Worm (Caenorhabditis elegans): ENCODE data around the gene cdkl-1.

The cdkl-1 gene

ce11 chrV:11123817-11124337, 25.2 kb downstream of the cdkl-1 start, which contains the start of the genes atp-5 and lmtr-3 (continued):
- no peak for TF ChIP-seq unc-39 (tag; optimal IDR thresholded peaks at IDR 0.05)
- no peak for TF ChIP-seq ces-1 (GFP tag; optimal IDR thresholded peaks at IDR 0.05)
- peak in 1 of 2 experiments; percentile 64; a peak in 1 of 4 replicates for TF ChIP-seq madf-5 (GFP tag; IDR thresholded peaks at IDR 0.05)
- peak; percentile 16 for TF ChIP-seq aha-1 (tag)
- peak; percentile 65; the same call in 1 of the 2 replicates for TF ChIP-seq tra-1 (GFP tag; IDR thresholded peaks at IDR 0.05)
- TF ChIP-seq T26A8.4 (GFP tag; IDR thresholded peaks at IDR 0.05), result peak; percentile 32; the same call in 1 of the 2 replicates
- no peak; the same call in 1 of the 2 replicates for TF ChIP-seq madf-9 (GFP tag; conservative IDR thresholded peaks at IDR 0.05)
- no peak for TF ChIP-seq zag-1 (tag; optimal IDR thresholded peaks at IDR 0.05)
- no peak for TF ChIP-seq lin-15B (tag; optimal IDR thresholded peaks at IDR 0.05)
- no peak for TF ChIP-seq F44E2.7 (GFP tag; IDR thresholded peaks at IDR 0.05)
- peak; percentile 69 for TF ChIP-seq nhr-28 (tag; optimal IDR thresholded peaks at IDR 0.05)
- peak; percentile 20; the same call in 1 of the 2 replicates for TF ChIP-seq ctbp-1 (GFP tag; IDR thresholded peaks at IDR 0.05)
- peak; percentile 50 for TF ChIP-seq nhr-48 (tag; optimal IDR thresholded peaks at IDR 0.05)
- TF ChIP-seq nhr-111 (GFP tag; optimal IDR thresholded peaks at IDR 0.05), result no peak
- peak; percentile 68 for TF ChIP-seq T20F7.1 (GFP tag; optimal IDR thresholded peaks at IDR 0.05)
- TF ChIP-seq snpc-1.2 (GFP tag; IDR thresholded peaks at IDR 0.05), result no peak
- TF ChIP-seq nhr-42 (GFP tag; IDR thresholded peaks at IDR 0.05), result peak; percentile 62; the same call in 1 of the 2 replicates
- TF ChIP-seq nhr-237 (tag; optimal IDR thresholded peaks at IDR 0.05), result no peak
- TF ChIP-seq skn-1 (tag; optimal IDR thresholded peaks at IDR 0.05), result no peak
- TF ChIP-seq nhr-77 (tag; optimal IDR thresholded peaks at IDR 0.05), result peak; percentile 8
- no peak for TF ChIP-seq daf-16 (GFP tag; optimal IDR thresholded peaks at IDR 0.05)
- peak; percentile 47 for TF ChIP-seq daf-16 (tag; optimal IDR thresholded peaks at IDR 0.05)
- TF ChIP-seq zip-11 (GFP tag; IDR thresholded peaks at IDR 0.05), result no peak
- peak; percentile 85 for TF ChIP-seq dmd-6 (GFP tag; IDR thresholded peaks at IDR 0.05)
- peak in 1 of 2 experiments; percentile 67 for TF ChIP-seq lsy-2 (tag; optimal IDR thresholded peaks at IDR 0.05)
- peak; percentile 43 for TF ChIP-seq lin-13 (GFP tag; optimal IDR thresholded peaks at IDR 0.05)
- 0 out of 2 replicates have a peak, but pooled peaks have one; percentile 14 for TF ChIP-seq pha-4 (GFP tag; IDR thresholded peaks at IDR 0.05)
- no peak for TF ChIP-seq pha-4 (tag; optimal IDR thresholded peaks at IDR 0.05)
- peak; percentile 57 for TF ChIP-seq rbr-2 (tag; optimal IDR thresholded peaks at IDR 0.05)
- TF ChIP-seq F26F4.8 (GFP tag; conservative IDR thresholded peaks at IDR 0.05), result no peak
- no peak for TF ChIP-seq ceh-62 (tag; optimal IDR thresholded peaks at IDR 0.05)
- TF ChIP-seq lin-29 (GFP tag; IDR thresholded peaks at IDR 0.05), result no peak
- TF ChIP-seq nhr-6 (tag; optimal IDR thresholded peaks at IDR 0.05), result peak; percentile 68
- TF ChIP-seq F49E8.2 (tag; optimal IDR thresholded peaks at IDR 0.05; ENCODE audit: borderline replicate concordance), result peak; percentile 9
- TF ChIP-seq mep-1 (tag; optimal IDR thresholded peaks at IDR 0.05), result peak; percentile 81
- peak; percentile 93 for TF ChIP-seq hlh-30 (tag; optimal IDR thresholded peaks at IDR 0.05; ENCODE audit: insufficient read depth)
- no peak for TF ChIP-seq nhr-10 (tag; optimal IDR thresholded peaks at IDR 0.05)
- TF ChIP-seq lin-38 (GFP tag; IDR thresholded peaks at IDR 0.05), result peak; percentile 76
- TF ChIP-seq hlh-11 (tag; optimal IDR thresholded peaks at IDR 0.05), result peak; percentile 79
- TF ChIP-seq dve-1 (tag; optimal IDR thresholded peaks at IDR 0.05; ENCODE audit: insufficient read depth), result peak; percentile 68
- TF ChIP-seq nhr-11 (tag; optimal IDR thresholded peaks at IDR 0.05), result no peak
- peak; percentile 85 for TF ChIP-seq ceh-44 (GFP tag; IDR thresholded peaks at IDR 0.05)

- TF ChIP-seq aly-2 (tag; optimal IDR thresholded peaks at IDR 0.05), result no peak
- peak; percentile 48 for TF ChIP-seq T20F7.1 (GFP tag; optimal IDR thresholded peaks at IDR 0.05)
- TF ChIP-seq ceh-32 (tag; optimal IDR thresholded peaks at IDR 0.05; ENCODE audit: poor library complexity), result no peak
- no peak for TF ChIP-seq Y5F2A.4 (GFP tag; optimal IDR thresholded peaks at IDR 0.05)
- no peak for TF ChIP-seq ZK546.5 (tag; optimal IDR thresholded peaks at IDR 0.05)
These were observed 26.2 kb downstream of the cdkl-1 start, which contains the start of gene C06H2.2 for ce11 chrV:11124922-11125321. Gene C06H2.2 (plus strand): TSS chrV:11125222.
